Fruit fly (Drosophila melanogaster) whole organism, embryonic: ENCODE results near the gene CG31960.

Experiments used
- Abd-B ChIP-seq: fragments of 200-800 bp; sonication (Bioruptor generic); optimal IDR thresholded peaks from 2 replicates; lab custom pipeline; 2018; ENCODE audit warnings: missing biosample characterization, mild to moderate bottlenecking, missing genetic modification characterization, moderate library complexity
- Adf1 ChIP-seq: fragments of 200-800 bp; sonication (Bioruptor generic); IDR thresholded peaks from 2 replicates; pipeline ENCODE4 v1.3.6; 2022; ENCODE audit warnings: missing biosample characterization, missing genetic modification characterization
- B-H2 ChIP-seq: fragments of 200-800 bp; sonication (Bioruptor generic); optimal IDR thresholded peaks from 2 replicates; lab custom pipeline; 2018; ENCODE audit warnings: missing biosample characterization, mild to moderate bottlenecking, missing genetic modification characterization
- CG11085 ChIP-seq: fragments of 200-800 bp; sonication (Bioruptor generic); IDR thresholded peaks from 2 replicates; pipeline ENCODE4 v1.3.6; 2022; ENCODE audit warnings: missing biosample characterization, missing genetic modification characterization
- CG12219 ChIP-seq: fragments of 200-800 bp; sonication (Bioruptor generic); optimal IDR thresholded peaks from 3 replicates; lab custom pipeline; 2018; ENCODE audit warnings: missing biosample characterization, mild to moderate bottlenecking, missing genetic modification characterization
- CG13894 ChIP-seq: fragments of 200-800 bp; sonication (Bioruptor generic); optimal IDR thresholded peaks from 3 replicates; lab custom pipeline; 2018; ENCODE audit warnings: missing biosample characterization, mild to moderate bottlenecking, missing genetic modification characterization, moderate library complexity
- CG15696 ChIP-seq: fragments of 200-800 bp; sonication (Bioruptor generic); optimal IDR thresholded peaks from 2 replicates; lab custom pipeline; 2019; ENCODE audit warnings: missing biosample characterization, mild to moderate bottlenecking, missing genetic modification characterization, moderate library complexity
- CG18011 ChIP-seq: fragments of 200-800 bp; sonication (Bioruptor generic); optimal IDR thresholded peaks from 2 replicates; lab custom pipeline; 2017; ENCODE audit warnings: missing biosample characterization, missing genetic modification characterization, mild to moderate bottlenecking, moderate library complexity, missing genotype
- CG18619 ChIP-seq: fragments of 200-800 bp; sonication (Bioruptor generic); optimal IDR thresholded peaks from 3 replicates; lab custom pipeline; 2017; ENCODE audit warnings: missing biosample characterization, mild to moderate bottlenecking, missing genetic modification characterization
- CG2116 ChIP-seq: fragments of 200-800 bp; sonication (Bioruptor generic); optimal IDR thresholded peaks from 3 replicates; lab custom pipeline; 2018; ENCODE audit warnings: missing biosample characterization, mild to moderate bottlenecking, missing genetic modification characterization
- CG3163 ChIP-seq: fragments of 200-800 bp; sonication (Bioruptor generic); optimal IDR thresholded peaks from 3 replicates; lab custom pipeline; 2016; ENCODE audit warnings: missing biosample characterization, missing genetic modification characterization
- CG3281 ChIP-seq: fragments of 200-800 bp; sonication (Bioruptor generic); optimal IDR thresholded peaks from 3 replicates; lab custom pipeline; 2017; ENCODE audit warnings: missing biosample characterization, mild to moderate bottlenecking, missing genetic modification characterization
- CG33557 ChIP-seq: fragments of 200-800 bp; sonication (Bioruptor generic); optimal IDR thresholded peaks from 2 replicates; lab custom pipeline; 2019; ENCODE audit warnings: missing biosample characterization, mild to moderate bottlenecking, missing genetic modification characterization, moderate library complexity
- CG3995 ChIP-seq: fragments of 200-800 bp; sonication (Bioruptor generic); optimal IDR thresholded peaks from 3 replicates; lab custom pipeline; 2016; ENCODE audit warnings: missing biosample characterization, missing genetic modification characterization
- CG5180 ChIP-seq: fragments of 200-800 bp; sonication (Bioruptor generic); optimal IDR thresholded peaks from 3 replicates; lab custom pipeline; 2017; ENCODE audit warnings: missing biosample characterization, missing genetic modification characterization, mild to moderate bottlenecking, moderate library complexity, missing genetic modification reagents
- CG5245 ChIP-seq: fragments of 200-800 bp; sonication (Bioruptor generic); optimal IDR thresholded peaks from 3 replicates; lab custom pipeline; 2016; ENCODE audit warnings: missing biosample characterization, missing genetic modification characterization
- CG8478 ChIP-seq: fragments of >200 bp; optimal IDR thresholded peaks from 2 replicates; lab custom pipeline; 2018
- Deaf1 ChIP-seq: fragments of 200-800 bp; optimal IDR thresholded peaks from 3 replicates; lab custom pipeline; 2019; ENCODE audit warnings: missing biosample characterization, mild to moderate bottlenecking, missing genetic modification characterization, moderate library complexity
- Mes4 ChIP-seq: fragments of 200-800 bp; sonication (Bioruptor generic); optimal IDR thresholded peaks from 2 replicates; lab custom pipeline; 2016; ENCODE audit warnings: missing biosample characterization, missing genetic modification characterization
- NFAT ChIP-seq: fragments of 200-800 bp; sonication (Bioruptor generic); IDR thresholded peaks from 2 replicates; pipeline ENCODE4 v1.3.6; 2022; ENCODE audit warnings: missing biosample characterization, missing genetic modification characterization
- Trl ChIP-seq, 3 experiments: fragments of >200 bp in 2 of 3; fragments of 200-800 bp in 1 of 3; sonication (Bioruptor generic) in 1 of 3; optimal IDR thresholded peaks; 2 replicates in 1 of 3; 3 replicates in 2 of 3; lab custom pipeline; 2016 to 2017; ENCODE audit warnings: missing biosample characterization in 1 of 3, missing genetic modification characterization in 1 of 3
- ac ChIP-seq: fragments of 200-800 bp; sonication (Bioruptor generic); optimal IDR thresholded peaks from 3 replicates; lab custom pipeline; 2017; ENCODE audit warnings: missing biosample characterization, mild to moderate bottlenecking, missing genetic modification characterization
- amos ChIP-seq: fragments of 200-800 bp; sonication (Bioruptor generic); IDR thresholded peaks from 2 replicates; pipeline ENCODE4 v1.3.6; 2022; ENCODE audit warnings: missing biosample characterization, missing genetic modification characterization; ENCODE audit not compliant: partially characterized antibody
- ara ChIP-seq: fragments of 200-800 bp; sonication (Bioruptor generic); IDR thresholded peaks from 2 replicates; pipeline ENCODE4 v1.3.6; 2022; ENCODE audit warnings: missing biosample characterization, missing genetic modification characterization
- bowl ChIP-seq: fragments of 200-800 bp; sonication (Bioruptor generic); IDR thresholded peaks from 2 replicates; pipeline ENCODE4 v1.3.6; 2022; ENCODE audit warnings: missing biosample characterization, missing genetic modification characterization
- br ChIP-seq: fragments of >200 bp; optimal IDR thresholded peaks from 2 replicates; lab custom pipeline; 2017
- chinmo ChIP-seq: fragments of 200-800 bp; sonication (Bioruptor generic); IDR thresholded peaks from 4 replicates; pipeline ENCODE4 v1.3.6; 2022; ENCODE audit warnings: missing biosample characterization, missing genetic modification characterization; ENCODE audit not compliant: partially characterized antibody
- ewg ChIP-seq: fragments of 200-800 bp; sonication (Bioruptor generic); optimal IDR thresholded peaks from 3 replicates; lab custom pipeline; 2017; ENCODE audit warnings: mild to moderate bottlenecking, missing biosample characterization, missing genetic modification reagents, missing genetic modification characterization
- gro ChIP-seq: fragments of 200-800 bp; sonication (Bioruptor generic); optimal IDR thresholded peaks from 2 replicates; lab custom pipeline; 2016; ENCODE audit warnings: missing biosample characterization, missing genetic modification characterization
- inv ChIP-seq: fragments of 200-800 bp; sonication (Bioruptor generic); IDR thresholded peaks from 2 replicates; pipeline ENCODE4 v1.3.6; 2022; ENCODE audit warnings: missing biosample characterization, missing genetic modification characterization; ENCODE audit not compliant: partially characterized antibody
- lmd ChIP-seq: fragments of 200-800 bp; sonication (Bioruptor generic); IDR thresholded peaks from 2 replicates; pipeline ENCODE4 v1.3.6; 2022; ENCODE audit warnings: missing biosample characterization, missing genetic modification characterization
- mirr ChIP-seq: fragments of 200-800 bp; sonication (Bioruptor generic); optimal IDR thresholded peaks from 3 replicates; lab custom pipeline; 2018; ENCODE audit warnings: missing biosample characterization, mild to moderate bottlenecking, missing genetic modification characterization
- otp ChIP-seq: fragments of 200-800 bp; sonication (Bioruptor generic); IDR thresholded peaks from 3 replicates; pipeline ENCODE4, ENCODE4 v1.3.6; 2022; ENCODE audit warnings: missing biosample characterization, missing genetic modification characterization
- pan ChIP-seq, 4 experiments: fragments of >200 bp in 3 of 4; fragments of 200-800 bp in 1 of 4; sonication (Bioruptor generic) in 1 of 4; optimal IDR thresholded peaks in 3 of 4; IDR thresholded peaks in 1 of 4; 2 replicates each; pipeline versions ENCODE4 v1.3.6 to Lab custom; 2017 to 2022; ENCODE audit warnings: missing biosample characterization in 2 of 4, missing genetic modification characterization in 2 of 4, mixed read lengths in 1 of 4
- ro ChIP-seq: fragments of 200-800 bp; sonication (Bioruptor generic); IDR thresholded peaks from 2 replicates; pipeline ENCODE4 v1.3.6; 2022; ENCODE audit warnings: missing biosample characterization, missing genetic modification characterization
- scrt ChIP-seq: fragments of 200-800 bp; sonication (Bioruptor generic); optimal IDR thresholded peaks from 2 replicates; lab custom pipeline; 2018; ENCODE audit warnings: missing biosample characterization, mild to moderate bottlenecking, missing genetic modification characterization, moderate library complexity

The CG31960 gene

dm6 chr2L:3754835-3755547, 29.8 kb upstream of the CG31960 start (continued):
- TF ChIP-seq ac (GFP tag; lab: Kevin White, UChicago): no peak
- TF ChIP-seq otp (GFP tag; lab: Robert Waterston, UW): no peak
- no peak for TF ChIP-seq CG5245 (GFP tag; lab: Kevin White, UChicago)
- peak; percentile 62 for TF ChIP-seq CG3281 (GFP tag; lab: Kevin White, UChicago)
- TF ChIP-seq Abd-B (GFP tag; lab: Kevin White, UChicago): no peak
- TF ChIP-seq inv (GFP tag; lab: Robert Waterston, UW): no peak
- TF ChIP-seq CG8478 (lab: Kevin White, UChicago): no peak
- no peak for TF ChIP-seq Mes4 (GFP tag; lab: Kevin White, UChicago)
- no peak for TF ChIP-seq CG11085 (GFP tag; lab: Robert Waterston, UW)
- TF ChIP-seq ro: no peak
- TF ChIP-seq, all 482 proteins: peak for 93

- TF ChIP-seq mirr (GFP tag; lab: Kevin White, UChicago): no peak
- TF ChIP-seq CG33557 (GFP tag; lab: Kevin White, UChicago): no peak
- 0 out of 4 replicates have a peak, but pooled peaks have one; percentile 69 for TF ChIP-seq chinmo (GFP tag; lab: Robert Waterston, UW)
- TF ChIP-seq CG18011 (GFP tag; lab: Kevin White, UChicago): no peak
- TF ChIP-seq CG3995 (GFP tag; lab: Kevin White, UChicago): no peak
- TF ChIP-seq Adf1: peak; percentile 26; the same call in 1 of the 2 replicates
- peak; percentile 64 for TF ChIP-seq CG3163 (GFP tag; lab: Kevin White, UChicago)
- peak in 1 of 2 experiments; percentile 17 for TF ChIP-seq Trl (optimal IDR thresholded peaks at IDR 0.05; lab: Kevin White, UChicago)
- no peak for TF ChIP-seq Trl (GFP tag; optimal IDR thresholded peaks at IDR 0.05; lab: Kevin White, UChicago)
- TF ChIP-seq CG5180 (GFP tag; lab: Kevin White, UChicago): no peak
- 0 out of 2 replicates have a peak, but pooled peaks have one; percentile 7 for TF ChIP-seq amos
- TF ChIP-seq ewg (GFP tag; lab: Kevin White, UChicago): peak; percentile 51
- TF ChIP-seq pan (optimal IDR thresholded peaks at IDR 0.05; lab: Kevin White, UChicago): no peak
- TF ChIP-seq pan (GFP tag; optimal IDR thresholded peaks at IDR 0.05 in 1 of 2, IDR thresholded peaks at IDR 0.05 in 1 of 2): peak in 1 of 2 experiments; percentile 13
- TF ChIP-seq CG13894 (tag; lab: Kevin White, UChicago): peak; percentile 37
- TF ChIP-seq Deaf1 (tag; lab: Kevin White, UChicago): peak; percentile 55
- peak; percentile 67 for TF ChIP-seq scrt
- no peak for TF ChIP-seq CG18619
- no peak for TF ChIP-seq gro
- TF ChIP-seq CG2116 (GFP tag; lab: Kevin White, UChicago): no peak
- no peak for TF ChIP-seq lmd (GFP tag; lab: Robert Waterston, UW)
- no peak for TF ChIP-seq br (lab: Kevin White, UChicago)
- 0 out of 2 replicates have a peak, but pooled peaks have one; percentile 4 for TF ChIP-seq bowl (GFP tag; lab: Robert Waterston, UW)
- TF ChIP-seq NFAT (GFP tag; lab: Robert Waterston, UW): no peak
- no peak for TF ChIP-seq CG15696 (tag; lab: Kevin White, UChicago)
- TF ChIP-seq B-H2 (GFP tag; lab: Kevin White, UChicago): no peak
- TF ChIP-seq CG12219 (GFP tag; lab: Kevin White, UChicago): no peak
- TF ChIP-seq ara (GFP tag; lab: Robert Waterston, UW): no peak
These were observed 27.9 kb upstream of the CG31960 start, which contains the start of gene CG43707 for dm6 chr2L:3756831-3757351. TSS of gene CG43707 (plus strand) at chr2L:3757256.
